Fruit fly (Drosophila melanogaster) whole organism, pupa: Measurements from ENCODE around the gene His3.3A.
A peak's percentile ranks its signal among the peaks of the same experiment; 100 is the strongest.

Experiments used
- CG10348 ChIP-seq: fragments of 200-800 bp; sonication (Bioruptor generic); IDR thresholded peaks from 2 replicates; pipeline ENCODE4 v1.3.6; 2022; ENCODE audit warnings: missing biosample characterization, missing genetic modification characterization
- CG12605 ChIP-seq: fragments of 200-800 bp; sonication (Bioruptor generic); IDR thresholded peaks from 2 replicates; pipeline ENCODE4 v1.3.6; 2022; ENCODE audit warnings: missing biosample characterization, missing genetic modification characterization
- CG13204 ChIP-seq: fragments of 200-800 bp; sonication (Bioruptor generic); optimal IDR thresholded peaks from 2 replicates; lab custom pipeline; 2018; ENCODE audit warnings: missing biosample characterization, mild to moderate bottlenecking, missing genetic modification characterization, moderate library complexity
- CG14655 ChIP-seq: fragments of 200-800 bp; sonication (Bioruptor generic); optimal IDR thresholded peaks from 3 replicates; lab custom pipeline; 2017; ENCODE audit warnings: mild to moderate bottlenecking, missing biosample characterization, missing genetic modification reagents, missing genetic modification characterization
- CG15710 ChIP-seq: fragments of 200-800 bp; sonication (Bioruptor generic); optimal IDR thresholded peaks from 2 replicates; lab custom pipeline; 2018; ENCODE audit warnings: missing biosample characterization, mild to moderate bottlenecking, missing genetic modification characterization, moderate library complexity
- CG17806 ChIP-seq: fragments of 200-800 bp; sonication (Bioruptor generic); optimal IDR thresholded peaks from 2 replicates; lab custom pipeline; 2018; ENCODE audit warnings: missing biosample characterization, mild to moderate bottlenecking, missing genetic modification characterization, moderate library complexity
- CG32121 ChIP-seq: fragments of 200-800 bp; sonication (Bioruptor generic); IDR thresholded peaks from 2 replicates; pipeline ENCODE4 v1.3.6; 2022; ENCODE audit warnings: missing biosample characterization, missing genetic modification characterization
- CG34367 ChIP-seq: fragments of 200-800 bp; sonication (Bioruptor generic); optimal IDR thresholded peaks from 2 replicates; lab custom pipeline; 2018; ENCODE audit warnings: missing biosample characterization, mild to moderate bottlenecking, missing genetic modification characterization
- CG4496 ChIP-seq: fragments of 200-800 bp; sonication (Bioruptor generic); IDR thresholded peaks from 3 replicates; pipeline ENCODE4 v1.3.6; 2022; ENCODE audit warnings: missing biosample characterization, missing genetic modification characterization
- CG8159 ChIP-seq: fragments of 200-800 bp; sonication (Bioruptor generic); optimal IDR thresholded peaks from 3 replicates; lab custom pipeline; 2018; ENCODE audit warnings: missing biosample characterization, mild to moderate bottlenecking, missing genetic modification characterization, moderate library complexity
- CG8301 ChIP-seq: fragments of 200-800 bp; sonication (Bioruptor generic); optimal IDR thresholded peaks from 2 replicates; lab custom pipeline; 2018; ENCODE audit warnings: missing biosample characterization, mild to moderate bottlenecking, missing genetic modification characterization
- CG9948 ChIP-seq: fragments of 200-800 bp; sonication (Bioruptor generic); optimal IDR thresholded peaks from 2 replicates; lab custom pipeline; 2018; ENCODE audit warnings: missing biosample characterization, mild to moderate bottlenecking, missing genetic modification characterization, moderate library complexity
- D1 ChIP-seq: fragments of 200-800 bp; sonication (Bioruptor generic); optimal IDR thresholded peaks from 2 replicates; lab custom pipeline; 2018; ENCODE audit warnings: missing biosample characterization, mild to moderate bottlenecking, missing genetic modification characterization, moderate library complexity
- EcR ChIP-seq: fragments of 200-800 bp; sonication (Bioruptor generic); optimal IDR thresholded peaks from 3 replicates; lab custom pipeline; 2019; ENCODE audit warnings: missing biosample characterization, missing genetic modification characterization, mild to moderate bottlenecking, moderate library complexity, missing genetic modification reagents
- Ets98B ChIP-seq: fragments of 200-800 bp; sonication (Bioruptor generic); IDR thresholded peaks from 2 replicates; pipeline ENCODE4 v1.3.6; 2022; ENCODE audit warnings: missing biosample characterization, missing genetic modification characterization
- Pif1A ChIP-seq: fragments of 200-800 bp; sonication (Bioruptor generic); optimal IDR thresholded peaks from 3 replicates; lab custom pipeline; 2016; ENCODE audit warnings: missing biosample characterization, missing genetic modification characterization
- Pif1B ChIP-seq: fragments of 200-800 bp; sonication (Bioruptor generic); optimal IDR thresholded peaks from 3 replicates; lab custom pipeline; 2016; ENCODE audit warnings: missing biosample characterization, missing genetic modification characterization
- Snoo ChIP-seq: fragments of 200-800 bp; sonication (Bioruptor generic); optimal IDR thresholded peaks from 3 replicates; lab custom pipeline; 2017; ENCODE audit warnings: missing biosample characterization, mild to moderate bottlenecking, missing genetic modification characterization, inconsistent platforms
- fd96Ca ChIP-seq: fragments of 200-800 bp; sonication (Bioruptor generic); IDR thresholded peaks from 3 replicates; pipeline ENCODE4 v1.3.6; 2022; ENCODE audit warnings: missing biosample characterization, missing genetic modification characterization
- gl ChIP-seq: fragments of 200-800 bp; sonication (Bioruptor generic); optimal IDR thresholded peaks from 2 replicates; lab custom pipeline; 2018; ENCODE audit warnings: missing biosample characterization, mild to moderate bottlenecking, missing genetic modification characterization
- rn ChIP-seq: fragments of 200-800 bp; sonication (Bioruptor generic); IDR thresholded peaks from 2 replicates; pipeline ENCODE4 v1.3.6; 2022; ENCODE audit warnings: missing biosample characterization, missing genetic modification characterization

Gene His3.3A

dm6 chr2L:5054953-5055352 is at the start of gene His3.3A, which contains the start of gene CG14036:
His3.3A (plus strand) TSS chr2L:5055058.
CG14036 (minus strand) TSS chr2L:5055016.
- peak; percentile 35; the same call in 1 of the 2 replicates for TF ChIP-seq CG32121
- TF ChIP-seq CG9948 (tag; lab: Kevin White, UChicago): no peak
- TF ChIP-seq CG15710 (tag; lab: Kevin White, UChicago): peak; percentile 0
- peak; percentile 25 for TF ChIP-seq EcR (GFP tag; lab: Kevin White, UChicago)

- TF ChIP-seq Pif1B (no peak), EcR (GFP tag; lab: Kevin White, UChicago) (no peak), Ets98B (GFP tag; lab: Robert Waterston, UW) (no peak), CG4496 (GFP tag; lab: Robert Waterston, UW) (no peak), CG12605 (no peak), CG8301 (no peak), Snoo (tag; lab: Kevin White, UChicago) (no peak), CG34367 (tag; lab: Kevin White, UChicago) (no peak), CG13204 (GFP tag; lab: Kevin White, UChicago) (no peak), CG9948 (tag; lab: Kevin White, UChicago) (no peak), Pif1A (no peak), CG8159 (no peak), fd96Ca (no peak)
- TF ChIP-seq, all 21 proteins: peak for 0
These were observed 49.4 kb upstream of the His3.3A start for dm6 chr2L:5005464-5005764.

- TF ChIP-seq CG10348 (GFP tag; lab: Robert Waterston, UW) (no peak), CG15710 (tag; lab: Kevin White, UChicago) (no peak), EcR (GFP tag; lab: Kevin White, UChicago) (peak; percentile 47)
These were observed 48.5 kb upstream of the His3.3A start for dm6 chr2L:5006323-5006722.

DNA sequence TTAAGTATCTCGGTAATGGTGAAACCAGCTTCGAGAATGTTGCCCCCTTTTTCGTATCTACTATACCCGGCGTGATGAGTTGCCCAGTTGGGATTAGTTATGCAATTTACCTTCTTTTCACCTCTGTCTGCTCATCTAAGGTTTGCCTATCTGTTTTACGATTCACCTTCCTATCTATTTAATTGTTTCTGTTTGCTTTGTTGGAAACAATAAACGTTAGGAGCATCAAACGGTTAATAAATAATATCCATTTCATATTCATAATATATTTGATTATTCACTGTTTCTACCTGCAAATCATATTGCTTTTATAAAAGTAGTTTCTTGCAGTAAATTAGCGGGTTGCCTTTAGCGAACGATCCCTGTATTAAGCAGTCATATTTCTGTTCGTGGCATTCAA is 47.6 kb upstream of the His3.3A start:
- TF ChIP-seq Snoo (tag; lab: Kevin White, UChicago) (no peak), CG13204 (GFP tag; lab: Kevin White, UChicago) (no peak), Ets98B (GFP tag; lab: Robert Waterston, UW) (peak; percentile 25; the same call in 1 of the 2 replicates), fd96Ca (no peak), CG12605 (no peak), rn (GFP tag; lab: Robert Waterston, UW) (no peak), CG8159 (peak; percentile 0), CG9948 (tag; lab: Kevin White, UChicago) (no peak), EcR (GFP tag; lab: Kevin White, UChicago) (peak; percentile 19), CG14655 (GFP tag; lab: Kevin White, UChicago) (no peak), CG15710 (tag; lab: Kevin White, UChicago) (no peak), CG34367 (tag; lab: Kevin White, UChicago) (no peak), Pif1A (no peak), CG4496 (GFP tag; lab: Robert Waterston, UW) (no peak)

- TF ChIP-seq CG12605: 0 out of 2 replicates have a peak, but pooled peaks have one; percentile 12
- peak; percentile 34; the same call in 1 of the 3 replicates for TF ChIP-seq CG4496 (GFP tag; lab: Robert Waterston, UW)
- TF ChIP-seq EcR (GFP tag; lab: Kevin White, UChicago): peak; percentile 44
- TF ChIP-seq CG17806 (tag; lab: Kevin White, UChicago): peak; percentile 11
- TF ChIP-seq Pif1A: no peak
These were observed 45.4 kb upstream of the His3.3A start, which contains the start of gene Rtnl1 for dm6 chr2L:5009306-5010030. Rtnl1 (minus strand) TSS chr2L:5009720.

DNA sequence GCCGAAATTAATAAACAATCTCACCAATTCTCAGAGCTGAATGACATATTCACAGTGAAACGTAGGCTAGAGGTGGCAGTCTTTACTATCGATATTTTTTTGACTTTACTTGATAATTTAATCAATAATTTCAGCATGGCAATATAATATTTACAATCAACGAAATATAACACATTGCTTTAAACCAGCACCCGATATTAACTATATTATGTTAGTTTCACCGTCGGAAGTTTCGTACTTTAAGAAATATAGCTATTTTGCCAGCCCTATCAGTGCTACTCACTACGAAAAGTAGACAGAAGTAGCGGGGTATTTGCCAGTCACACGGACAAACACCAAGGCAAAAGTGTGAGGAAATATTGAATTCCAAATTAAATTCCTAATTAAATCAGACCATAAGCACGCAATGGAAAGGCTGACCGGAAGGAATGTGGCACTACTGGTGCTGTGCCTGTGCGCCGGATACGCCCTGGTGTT is 44.0 kb upstream of the His3.3A start, which contains the start of the genes CG31917, Tfb5 and SelT:
TSS of gene CG31917 (minus strand) at position 51 of the 477 bp plus-strand sequence.
TSS of gene Tfb5 (minus strand) at position 51 of the 477 bp plus-strand sequence.
TSS of gene SelT (plus strand) at position 139 of the 477 bp plus-strand sequence.
- TF ChIP-seq Ets98B (GFP tag; lab: Robert Waterston, UW) (no peak), CG15710 (tag; lab: Kevin White, UChicago) (peak; percentile 43), fd96Ca (no peak), CG8301 (no peak), CG14655 (GFP tag; lab: Kevin White, UChicago) (no peak), Pif1A (no peak), CG17806 (tag; lab: Kevin White, UChicago) (peak; percentile 13), rn (GFP tag; lab: Robert Waterston, UW) (no peak), CG10348 (GFP tag; lab: Robert Waterston, UW) (no peak), gl (tag; lab: Kevin White, UChicago) (no peak), CG32121 (no peak), CG12605 (no peak), CG9948 (tag; lab: Kevin White, UChicago) (no peak), CG34367 (tag; lab: Kevin White, UChicago) (no peak), Snoo (tag; lab: Kevin White, UChicago) (no peak), Pif1B (no peak), EcR (GFP tag; lab: Kevin White, UChicago) (peak; percentile 29), CG8159 (peak; percentile 31), D1 (no peak), CG13204 (GFP tag; lab: Kevin White, UChicago) (no peak), CG4496 (GFP tag; lab: Robert Waterston, UW) (no peak)
